Worm (Caenorhabditis elegans): ENCODE data around the gene catp-5.

ce11 chrX:8098813-8099360 lies at the start of gene catp-5:
- TF ChIP-seq blmp-1 (tag; optimal IDR thresholded peaks at IDR 0.05) (no peak), alr-1 (tag; optimal IDR thresholded peaks at IDR 0.05; ENCODE audit: borderline replicate concordance) (no peak), unc-98 (GFP tag; IDR thresholded peaks at IDR 0.05) (no peak), ceh-63 (GFP tag; optimal IDR thresholded peaks at IDR 0.05) (no peak), nhr-11 (tag; optimal IDR thresholded peaks at IDR 0.05) (no peak), dpl-1 (GFP tag; optimal IDR thresholded peaks at IDR 0.05) (no peak)

All from whole organism, L1 larva.